Worm (Caenorhabditis elegans) whole organism, young adult: Measurements from ENCODE around the gene Y7A5A.7.

Source experiments
- B0019.2 ChIP-seq: fragments of 200-800 bp; sonication (Bioruptor generic); conservative IDR thresholded peaks from 2 replicates; pipeline ENCODE4 v1.3.6; 2022; ENCODE audit warnings: missing genetic modification reagents, missing genetic modification characterization, missing compliant biosample characterization
- atf-7 ChIP-seq: sonication (generic microtip); optimal IDR thresholded peaks from 2 replicates; lab custom pipeline; 2017; ENCODE audit warnings: mild to moderate bottlenecking, missing genetic modification characterization, missing compliant biosample characterization
- nhr-80 ChIP-seq: sonication (generic microtip); optimal IDR thresholded peaks from 2 replicates; lab custom pipeline; 2016; ENCODE audit warnings: missing genetic modification characterization, missing compliant biosample characterization
- snpc-4 ChIP-seq, 5 experiments: fragments of 150-350 bp in 1 of 5; sonication (generic microtip) in 4 of 5; optimal IDR thresholded peaks; 2 replicates each; lab custom pipeline; 2014 to 2018; ENCODE audit warnings: missing genetic modification characterization in 5 of 5, missing biosample characterization in 3 of 5, antibody characterized with exemption in 2 of 5, mild to moderate bottlenecking in 2 of 5, missing compliant biosample characterization in 2 of 5, missing genotype in 2 of 5, moderate library complexity in 2 of 5, missing genetic modification reagents in 1 of 5
- unc-62 ChIP-seq: fragments of 150-350 bp; optimal IDR thresholded peaks from 2 replicates; lab custom pipeline; 2014; ENCODE audit warnings: missing biosample characterization, missing genetic modification reagents, missing genetic modification characterization

ce11 chrX:15769895-15770559, 33.9 kb downstream of the Y7A5A.7 start:
- TF ChIP-seq atf-7, result no peak
- TF ChIP-seq nhr-80 (tag; lab: Kevin White, UChicago), result peak; percentile 5
- TF ChIP-seq snpc-4 (GFP tag; optimal IDR thresholded peaks at IDR 0.05; lab: Kevin White, UChicago), result no peak
- peak in 1 of 4 experiments; percentile 65 for TF ChIP-seq snpc-4 (tag; optimal IDR thresholded peaks at IDR 0.05; lab: Kevin White, UChicago)
- no peak for TF ChIP-seq B0019.2 (GFP tag; lab: Robert Waterston, UW)
- TF ChIP-seq unc-62, result no peak
